Worm (Caenorhabditis elegans) whole organism, mixed stage, embryonic: Measurements from ENCODE around the gene clec-71.

Experiments
- M03D4.4 ChIP-seq: sonication (generic microtip); optimal IDR thresholded peaks from 2 replicates; lab custom pipeline; 2017; ENCODE audit warnings: mild to moderate bottlenecking, missing genetic modification characterization, missing compliant biosample characterization
- ceh-39 ChIP-seq: fragments of 150-350 bp; optimal IDR thresholded peaks from 2 replicates; lab custom pipeline; 2014; ENCODE audit warnings: missing biosample characterization, missing genetic modification characterization
- ceh-43 ChIP-seq: fragments of 200-800 bp; sonication (Bioruptor generic); optimal IDR thresholded peaks from 2 replicates; lab custom pipeline; 2018; ENCODE audit warnings: mild to moderate bottlenecking, missing genetic modification characterization, moderate library complexity, missing compliant biosample characterization
- ces-1 ChIP-seq: fragments of 150-350 bp; optimal IDR thresholded peaks from 2 replicates; lab custom pipeline; 2014; ENCODE audit warnings: missing biosample characterization, missing genetic modification reagents, missing genetic modification characterization
- cnd-1 ChIP-seq: fragments of 200-800 bp; sonication (Bioruptor generic); optimal IDR thresholded peaks from 2 replicates; lab custom pipeline; 2018; ENCODE audit warnings: mild to moderate bottlenecking, missing genetic modification characterization, missing compliant biosample characterization
- drap-1 ChIP-seq: fragments of 200-800 bp; sonication (Bioruptor generic); optimal IDR thresholded peaks from 3 replicates; lab custom pipeline; 2018; ENCODE audit warnings: mild to moderate bottlenecking, missing genetic modification characterization, missing compliant biosample characterization
- elt-1 ChIP-seq: sonication (generic microtip); optimal IDR thresholded peaks from 2 replicates; lab custom pipeline; 2017; ENCODE audit warnings: missing genetic modification characterization, mild to moderate bottlenecking, missing compliant biosample characterization, antibody characterized with exemption, moderate library complexity, borderline replicate concordance; ENCODE audit not compliant: insufficient read depth
- elt-3 ChIP-seq: fragments of 150-350 bp; optimal IDR thresholded peaks from 2 replicates; lab custom pipeline; 2014; ENCODE audit warnings: missing biosample characterization, missing genetic modification characterization
- flh-1 ChIP-seq: fragments of 200-800 bp; sonication (Bioruptor generic); optimal IDR thresholded peaks from 2 replicates; lab custom pipeline; 2018; ENCODE audit warnings: mild to moderate bottlenecking, missing genetic modification characterization, moderate library complexity, missing compliant biosample characterization
- ham-2 ChIP-seq: fragments of 200-800 bp; sonication (Bioruptor generic); optimal IDR thresholded peaks from 2 replicates; lab custom pipeline; 2018; ENCODE audit warnings: mild to moderate bottlenecking, missing genetic modification characterization, missing compliant biosample characterization
- hlh-1 ChIP-seq: fragments of 150-350 bp; optimal IDR thresholded peaks from 2 replicates; lab custom pipeline; 2014; ENCODE audit warnings: missing biosample characterization, missing genetic modification reagents, missing genetic modification characterization
- lin-13 ChIP-seq: fragments of 150-350 bp; optimal IDR thresholded peaks from 2 replicates; lab custom pipeline; 2014; ENCODE audit warnings: missing biosample characterization, missing genetic modification characterization
- lin-32 ChIP-seq: fragments of 200-800 bp; sonication (Bioruptor generic); optimal IDR thresholded peaks from 2 replicates; lab custom pipeline; 2018; ENCODE audit warnings: mild to moderate bottlenecking, missing genetic modification characterization, missing compliant biosample characterization
- lsy-2 ChIP-seq: fragments of 150-350 bp; optimal IDR thresholded peaks from 2 replicates; lab custom pipeline; 2014; ENCODE audit warnings: missing biosample characterization, missing genetic modification characterization
- mab-5 ChIP-seq: fragments of 150-350 bp; optimal IDR thresholded peaks from 2 replicates; lab custom pipeline; 2014; ENCODE audit warnings: missing biosample characterization, missing genetic modification characterization
- mep-1 ChIP-seq: fragments of 150-350 bp; optimal IDR thresholded peaks from 2 replicates; lab custom pipeline; 2017; ENCODE audit warnings: missing biosample characterization, missing genetic modification reagents, missing genetic modification characterization, inconsistent platforms
- mls-2 ChIP-seq: sonication (generic microtip); optimal IDR thresholded peaks from 2 replicates; lab custom pipeline; 2016; ENCODE audit warnings: mild to moderate bottlenecking, missing genetic modification characterization, moderate library complexity, missing compliant biosample characterization
- nhr-12 ChIP-seq: fragments of 150-350 bp; optimal IDR thresholded peaks from 2 replicates; lab custom pipeline; 2014; ENCODE audit warnings: missing biosample characterization, missing genetic modification characterization
- nhr-2 ChIP-seq: fragments of 150-350 bp; optimal IDR thresholded peaks from 2 replicates; lab custom pipeline; 2014; ENCODE audit warnings: missing biosample characterization, missing genetic modification characterization
- nhr-237 ChIP-seq: fragments of 150-350 bp; optimal IDR thresholded peaks from 2 replicates; lab custom pipeline; 2014; ENCODE audit warnings: missing biosample characterization, missing genetic modification characterization
- nhr-28 ChIP-seq: fragments of 150-350 bp; optimal IDR thresholded peaks from 2 replicates; lab custom pipeline; 2014; ENCODE audit warnings: missing biosample characterization, missing genetic modification characterization
- nhr-76 ChIP-seq: sonication (generic microtip); optimal IDR thresholded peaks from 2 replicates; lab custom pipeline; 2017; ENCODE audit warnings: missing biosample characterization, missing genetic modification characterization
- pha-4 ChIP-seq: fragments of 150-350 bp; optimal IDR thresholded peaks from 2 replicates; lab custom pipeline; 2018; ENCODE audit warnings: missing biosample characterization, missing genetic modification reagents, missing genetic modification characterization
- sem-2 ChIP-seq: fragments of 200-800 bp; sonication (Bioruptor generic); optimal IDR thresholded peaks from 2 replicates; lab custom pipeline; 2018; ENCODE audit warnings: mild to moderate bottlenecking, missing genetic modification characterization, missing compliant biosample characterization
- sptf-1 ChIP-seq: sonication (generic microtip); optimal IDR thresholded peaks from 2 replicates; lab custom pipeline; 2017; ENCODE audit warnings: mild to moderate bottlenecking, missing genetic modification characterization, moderate library complexity, missing compliant biosample characterization
- tbx-8 ChIP-seq: fragments of 200-800 bp; sonication (Bioruptor generic); optimal IDR thresholded peaks from 2 replicates; lab custom pipeline; 2018; ENCODE audit warnings: mild to moderate bottlenecking, missing genetic modification characterization, moderate library complexity, missing compliant biosample characterization
- unc-120 ChIP-seq: sonication (generic microtip); optimal IDR thresholded peaks from 2 replicates; lab custom pipeline; 2017; ENCODE audit warnings: missing genetic modification characterization, missing compliant biosample characterization; ENCODE audit not compliant: poor library complexity, severe bottlenecking
- unc-39 ChIP-seq: fragments of 150-350 bp; optimal IDR thresholded peaks from 2 replicates; lab custom pipeline; 2014; ENCODE audit warnings: missing biosample characterization, missing genetic modification characterization
- zip-8 ChIP-seq: fragments of 150-350 bp; optimal IDR thresholded peaks from 2 replicates; lab custom pipeline; 2014; ENCODE audit warnings: missing biosample characterization, missing genetic modification characterization
- ztf-11 ChIP-seq: fragments of 150-350 bp; optimal IDR thresholded peaks from 2 replicates; lab custom pipeline; 2014; ENCODE audit warnings: missing biosample characterization, missing genetic modification characterization

The clec-71 gene

DNA sequence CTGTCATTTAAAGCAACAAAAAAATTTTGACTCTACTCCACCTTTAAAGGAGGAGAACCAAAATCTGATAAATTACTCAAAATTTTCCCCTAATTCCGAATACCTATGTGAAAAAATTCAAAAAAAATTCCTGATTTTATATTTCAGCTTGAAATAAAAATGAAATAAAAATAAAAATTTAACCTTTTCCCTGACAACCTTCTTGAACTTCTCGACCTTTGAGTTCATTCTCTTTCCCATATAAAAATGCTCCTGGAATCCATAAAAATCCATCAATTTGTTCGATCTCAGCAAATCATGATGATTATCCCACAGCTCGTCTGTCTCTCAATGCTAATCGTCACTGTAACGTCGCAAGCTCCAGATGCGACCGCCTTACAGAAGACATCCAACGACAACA, 34.3 kb upstream of the clec-71 start, which contains the start of gene F56D6.6:
Gene F56D6.6, plus strand, starts transcription at position 301 of the 400 bp plus-strand sequence.
- TF ChIP-seq ztf-11 (tag; lab: Kevin White, UChicago): no peak
- no peak for TF ChIP-seq ham-2 (GFP tag; lab: Kevin White, UChicago)
- TF ChIP-seq lsy-2: no peak
- TF ChIP-seq mls-2 (tag; lab: Kevin White, UChicago): no peak
- TF ChIP-seq nhr-76 (tag; lab: Kevin White, UChicago): no peak
- TF ChIP-seq sptf-1 (tag; lab: Kevin White, UChicago): no peak
- no peak for TF ChIP-seq elt-1 (tag; lab: Kevin White, UChicago)

DNA sequence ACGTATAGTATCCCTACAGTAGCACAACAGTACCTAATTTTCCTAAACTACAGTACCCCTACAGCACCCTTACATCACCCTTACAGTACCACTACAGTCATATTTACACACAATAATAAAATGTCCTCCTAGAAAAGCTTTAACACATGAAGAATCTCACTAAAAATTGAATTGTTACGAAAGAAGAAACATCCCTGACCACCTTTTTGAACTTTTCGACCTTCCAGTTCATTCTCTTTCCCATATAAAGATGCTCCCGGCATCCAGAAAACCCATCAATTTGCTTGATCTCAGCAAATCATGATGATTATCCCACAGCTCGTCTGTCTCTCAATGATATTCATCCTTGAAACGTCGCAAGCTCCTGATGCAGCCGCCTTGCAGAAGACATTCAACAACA, 32.6 kb upstream of the clec-71 start, which contains the start of gene F56D6.21:
Gene F56D6.21, plus strand, starts transcription at position 301 of the 400 bp plus-strand sequence.
- TF ChIP-seq nhr-237 (no peak), sptf-1 (tag; lab: Kevin White, UChicago) (no peak), nhr-12 (no peak), elt-1 (tag; lab: Kevin White, UChicago) (no peak), nhr-28 (tag; lab: Kevin White, UChicago) (no peak), cnd-1 (tag; lab: Kevin White, UChicago) (no peak), tbx-8 (GFP tag; lab: Kevin White, UChicago) (no peak), mab-5 (tag; lab: Kevin White, UChicago) (no peak), ham-2 (GFP tag; lab: Kevin White, UChicago) (no peak), unc-39 (tag; lab: Kevin White, UChicago) (no peak)

- no peak for TF ChIP-seq mls-2 (tag; lab: Kevin White, UChicago)
- TF ChIP-seq mep-1 (tag; lab: Kevin White, UChicago): no peak
- no peak for TF ChIP-seq nhr-2 (tag; lab: Kevin White, UChicago)
- no peak for TF ChIP-seq ceh-39 (tag; lab: Kevin White, UChicago)
- TF ChIP-seq elt-1 (tag; lab: Kevin White, UChicago): no peak
- no peak for TF ChIP-seq M03D4.4 (tag; lab: Kevin White, UChicago)
- TF ChIP-seq ztf-11 (tag; lab: Kevin White, UChicago): no peak
- no peak for TF ChIP-seq pha-4 (tag; lab: Kevin White, UChicago)
- no peak for TF ChIP-seq nhr-237
- TF ChIP-seq elt-3 (tag; lab: Kevin White, UChicago): no peak
- no peak for TF ChIP-seq flh-1 (GFP tag; lab: Kevin White, UChicago)
- no peak for TF ChIP-seq nhr-12
- TF ChIP-seq ces-1 (GFP tag; lab: Kevin White, UChicago): no peak
- no peak for TF ChIP-seq lsy-2
- TF ChIP-seq mab-5 (tag; lab: Kevin White, UChicago): no peak
- TF ChIP-seq, all 35 proteins: peak for 0
Measured at ce11 chrIV:3906393-3906792, 30.9 kb upstream of the clec-71 start, which contains the start of gene F56D6.11. Gene F56D6.11 (minus strand): TSS chrIV:3906493.

- TF ChIP-seq nhr-28 (tag; lab: Kevin White, UChicago) (no peak), flh-1 (GFP tag; lab: Kevin White, UChicago) (no peak), tbx-8 (GFP tag; lab: Kevin White, UChicago) (no peak), sem-2 (no peak), mls-2 (tag; lab: Kevin White, UChicago) (no peak), pha-4 (tag; lab: Kevin White, UChicago) (no peak), nhr-12 (no peak), ceh-43 (GFP tag; lab: Kevin White, UChicago) (no peak), nhr-76 (tag; lab: Kevin White, UChicago) (no peak), unc-39 (tag; lab: Kevin White, UChicago) (no peak), zip-8 (tag; lab: Kevin White, UChicago) (no peak), elt-1 (tag; lab: Kevin White, UChicago) (no peak), nhr-237 (no peak), hlh-1 (tag; lab: Kevin White, UChicago) (no peak), lin-13 (tag; lab: Kevin White, UChicago) (no peak), ces-1 (GFP tag; lab: Kevin White, UChicago) (no peak), ham-2 (GFP tag; lab: Kevin White, UChicago) (no peak), unc-120 (tag; lab: Kevin White, UChicago) (no peak)
Measured at ce11 chrIV:3907506-3908188, 29.6 kb upstream of the clec-71 start, which contains the start of the genes F56D6.22 and F56D6.12. Gene F56D6.22 (minus strand): TSS chrIV:3907606. Gene F56D6.12 (plus strand): TSS chrIV:3908138.

- TF ChIP-seq sem-2 (no peak), elt-3 (tag; lab: Kevin White, UChicago) (no peak), ces-1 (GFP tag; lab: Kevin White, UChicago) (no peak), lin-32 (GFP tag; lab: Kevin White, UChicago) (no peak), unc-120 (tag; lab: Kevin White, UChicago) (no peak), drap-1 (GFP tag; lab: Kevin White, UChicago) (no peak), flh-1 (GFP tag; lab: Kevin White, UChicago) (no peak)
Measured at ce11 chrIV:3909114-3909513, 28.1 kb upstream of the clec-71 start, which contains the start of gene F56D6.13. Gene F56D6.13 (plus strand): TSS chrIV:3909414.
